Worm (Caenorhabditis elegans) whole organism, mixed stage, embryonic: Measurements from ENCODE around the gene lgc-48.
A peak's percentile ranks its signal among the peaks of the same experiment; 100 is the strongest.

Experiments used
- blmp-1 ChIP-seq: fragments of 150-350 bp; optimal IDR thresholded peaks from 2 replicates; lab custom pipeline; 2014; ENCODE audit warnings: missing biosample characterization, missing genetic modification characterization
- ceh-39 ChIP-seq: fragments of 150-350 bp; optimal IDR thresholded peaks from 2 replicates; lab custom pipeline; 2014; ENCODE audit warnings: missing biosample characterization, missing genetic modification characterization
- cnd-1 ChIP-seq: fragments of 200-800 bp; sonication (Bioruptor generic); optimal IDR thresholded peaks from 2 replicates; lab custom pipeline; 2018; ENCODE audit warnings: mild to moderate bottlenecking, missing genetic modification characterization, missing compliant biosample characterization
- drap-1 ChIP-seq: fragments of 200-800 bp; sonication (Bioruptor generic); optimal IDR thresholded peaks from 3 replicates; lab custom pipeline; 2018; ENCODE audit warnings: mild to moderate bottlenecking, missing genetic modification characterization, missing compliant biosample characterization
- elt-1 ChIP-seq: sonication (generic microtip); optimal IDR thresholded peaks from 2 replicates; lab custom pipeline; 2017; ENCODE audit warnings: missing genetic modification characterization, mild to moderate bottlenecking, missing compliant biosample characterization, antibody characterized with exemption, moderate library complexity, borderline replicate concordance; ENCODE audit not compliant: insufficient read depth
- elt-3 ChIP-seq: fragments of 150-350 bp; optimal IDR thresholded peaks from 2 replicates; lab custom pipeline; 2014; ENCODE audit warnings: missing biosample characterization, missing genetic modification characterization
- flh-1 ChIP-seq: fragments of 200-800 bp; sonication (Bioruptor generic); optimal IDR thresholded peaks from 2 replicates; lab custom pipeline; 2018; ENCODE audit warnings: mild to moderate bottlenecking, missing genetic modification characterization, moderate library complexity, missing compliant biosample characterization
- ham-2 ChIP-seq: fragments of 200-800 bp; sonication (Bioruptor generic); optimal IDR thresholded peaks from 2 replicates; lab custom pipeline; 2018; ENCODE audit warnings: mild to moderate bottlenecking, missing genetic modification characterization, missing compliant biosample characterization
- hlh-1 ChIP-seq: fragments of 150-350 bp; optimal IDR thresholded peaks from 2 replicates; lab custom pipeline; 2014; ENCODE audit warnings: missing biosample characterization, missing genetic modification reagents, missing genetic modification characterization
- lin-32 ChIP-seq: fragments of 200-800 bp; sonication (Bioruptor generic); optimal IDR thresholded peaks from 2 replicates; lab custom pipeline; 2018; ENCODE audit warnings: mild to moderate bottlenecking, missing genetic modification characterization, missing compliant biosample characterization
- lsy-2 ChIP-seq: fragments of 150-350 bp; optimal IDR thresholded peaks from 2 replicates; lab custom pipeline; 2014; ENCODE audit warnings: missing biosample characterization, missing genetic modification characterization
- mab-5 ChIP-seq: fragments of 150-350 bp; optimal IDR thresholded peaks from 2 replicates; lab custom pipeline; 2014; ENCODE audit warnings: missing biosample characterization, missing genetic modification characterization
- mep-1 ChIP-seq: fragments of 150-350 bp; optimal IDR thresholded peaks from 2 replicates; lab custom pipeline; 2017; ENCODE audit warnings: missing biosample characterization, missing genetic modification reagents, missing genetic modification characterization, inconsistent platforms
- mls-2 ChIP-seq: sonication (generic microtip); optimal IDR thresholded peaks from 2 replicates; lab custom pipeline; 2016; ENCODE audit warnings: mild to moderate bottlenecking, missing genetic modification characterization, moderate library complexity, missing compliant biosample characterization
- nhr-12 ChIP-seq: fragments of 150-350 bp; optimal IDR thresholded peaks from 2 replicates; lab custom pipeline; 2014; ENCODE audit warnings: missing biosample characterization, missing genetic modification characterization
- nhr-237 ChIP-seq: fragments of 150-350 bp; optimal IDR thresholded peaks from 2 replicates; lab custom pipeline; 2014; ENCODE audit warnings: missing biosample characterization, missing genetic modification characterization
- nhr-28 ChIP-seq: fragments of 150-350 bp; optimal IDR thresholded peaks from 2 replicates; lab custom pipeline; 2014; ENCODE audit warnings: missing biosample characterization, missing genetic modification characterization
- nhr-76 ChIP-seq: sonication (generic microtip); optimal IDR thresholded peaks from 2 replicates; lab custom pipeline; 2017; ENCODE audit warnings: missing biosample characterization, missing genetic modification characterization
- pha-4 ChIP-seq: fragments of 150-350 bp; optimal IDR thresholded peaks from 2 replicates; lab custom pipeline; 2018; ENCODE audit warnings: missing biosample characterization, missing genetic modification reagents, missing genetic modification characterization
- sem-2 ChIP-seq: fragments of 200-800 bp; sonication (Bioruptor generic); optimal IDR thresholded peaks from 2 replicates; lab custom pipeline; 2018; ENCODE audit warnings: mild to moderate bottlenecking, missing genetic modification characterization, missing compliant biosample characterization
- sptf-1 ChIP-seq: sonication (generic microtip); optimal IDR thresholded peaks from 2 replicates; lab custom pipeline; 2017; ENCODE audit warnings: mild to moderate bottlenecking, missing genetic modification characterization, moderate library complexity, missing compliant biosample characterization
- tbx-8 ChIP-seq: fragments of 200-800 bp; sonication (Bioruptor generic); optimal IDR thresholded peaks from 2 replicates; lab custom pipeline; 2018; ENCODE audit warnings: mild to moderate bottlenecking, missing genetic modification characterization, moderate library complexity, missing compliant biosample characterization
- unc-120 ChIP-seq: sonication (generic microtip); optimal IDR thresholded peaks from 2 replicates; lab custom pipeline; 2017; ENCODE audit warnings: missing genetic modification characterization, missing compliant biosample characterization; ENCODE audit not compliant: poor library complexity, severe bottlenecking
- unc-39 ChIP-seq: fragments of 150-350 bp; optimal IDR thresholded peaks from 2 replicates; lab custom pipeline; 2014; ENCODE audit warnings: missing biosample characterization, missing genetic modification characterization
- unc-62 ChIP-seq: fragments of 150-350 bp; optimal IDR thresholded peaks from 2 replicates; lab custom pipeline; 2014; ENCODE audit warnings: missing biosample characterization, missing genetic modification reagents, missing genetic modification characterization
- zip-8 ChIP-seq: fragments of 150-350 bp; optimal IDR thresholded peaks from 2 replicates; lab custom pipeline; 2014; ENCODE audit warnings: missing biosample characterization, missing genetic modification characterization
- ztf-11 ChIP-seq: fragments of 150-350 bp; optimal IDR thresholded peaks from 2 replicates; lab custom pipeline; 2014; ENCODE audit warnings: missing biosample characterization, missing genetic modification characterization

lgc-48 gene

DNA sequence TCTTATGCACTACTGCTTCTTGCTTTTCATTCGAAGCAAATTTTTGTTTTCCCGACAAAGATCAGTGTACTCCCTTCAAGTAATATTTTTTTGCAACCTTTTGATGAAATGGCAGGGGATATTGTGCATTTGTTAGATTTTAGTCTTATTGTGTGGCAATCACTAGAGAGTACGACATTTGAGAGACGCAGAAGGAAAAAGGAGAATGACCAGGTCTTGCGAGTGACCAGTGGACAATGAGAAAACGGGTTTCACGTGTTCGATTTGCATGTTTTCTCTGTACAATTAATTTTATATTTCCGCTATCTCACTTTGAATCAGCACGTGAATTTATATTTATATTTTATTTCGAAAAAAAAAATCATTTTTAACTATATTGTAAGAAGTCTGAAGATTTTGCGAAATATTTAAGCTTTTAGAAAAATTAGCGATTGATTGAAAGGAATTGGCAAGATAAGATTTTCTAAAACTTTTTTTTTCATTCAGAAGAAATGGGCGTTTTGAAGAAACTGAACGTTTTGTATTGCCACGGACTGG lies 4.1 kb upstream of the lgc-48 start, which contains the start of gene C50B6.9:
TSS of gene C50B6.9 (plus strand) at position 487 of the 537 bp plus-strand sequence.
- TF ChIP-seq elt-1 (tag; lab: Kevin White, UChicago) (peak; percentile 9), elt-3 (tag; lab: Kevin White, UChicago) (no peak)

ce11 chrV:13338037-13338436 lies 2.0 kb upstream of the lgc-48 start:
- no peak for TF ChIP-seq drap-1
- no peak for TF ChIP-seq flh-1 (GFP tag; lab: Kevin White, UChicago)
- no peak for TF ChIP-seq lsy-2 (tag; lab: Kevin White, UChicago)
- TF ChIP-seq nhr-76, result no peak
- TF ChIP-seq sem-2 (GFP tag; lab: Kevin White, UChicago), result no peak
- TF ChIP-seq mep-1 (tag; lab: Kevin White, UChicago), result no peak
- no peak for TF ChIP-seq lin-32 (GFP tag; lab: Kevin White, UChicago)

ce11 chrV:13342235-13342634 lies 2.2 kb downstream of the lgc-48 start:
- TF ChIP-seq drap-1 (no peak), lin-32 (GFP tag; lab: Kevin White, UChicago) (no peak), ham-2 (GFP tag; lab: Kevin White, UChicago) (no peak), nhr-28 (tag; lab: Kevin White, UChicago) (no peak), pha-4 (no peak), cnd-1 (no peak), sptf-1 (tag; lab: Kevin White, UChicago) (no peak), blmp-1 (tag; lab: Kevin White, UChicago) (no peak), mls-2 (tag; lab: Kevin White, UChicago) (no peak), unc-120 (tag; lab: Kevin White, UChicago) (no peak), mab-5 (tag; lab: Kevin White, UChicago) (no peak), nhr-12 (no peak), nhr-76 (no peak), flh-1 (GFP tag; lab: Kevin White, UChicago) (no peak), mep-1 (tag; lab: Kevin White, UChicago) (no peak)

DNA sequence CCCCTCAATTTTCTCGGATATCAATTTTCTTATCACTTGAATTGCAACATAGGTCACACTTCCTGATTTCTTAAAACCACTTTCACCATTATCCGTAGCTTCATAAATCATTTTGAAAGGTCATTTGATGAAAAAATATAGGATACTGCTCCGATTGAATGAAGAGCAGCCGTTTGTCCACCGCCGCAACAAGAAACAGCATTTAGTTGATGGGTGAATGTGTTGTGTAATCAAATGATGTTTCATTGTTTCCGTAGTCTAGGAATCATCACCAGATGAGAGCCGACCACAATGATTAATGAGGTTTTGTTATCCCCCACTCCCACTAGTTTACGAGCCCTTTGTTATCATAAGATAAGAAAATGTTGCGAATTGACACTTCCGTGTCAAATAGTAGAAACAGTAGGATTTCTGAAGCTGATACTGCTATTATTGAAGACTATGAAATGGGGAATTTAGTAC lies 5.9 kb downstream of the lgc-48 start, which contains the start of gene twk-43:
TSS of gene twk-43 (plus strand) at position 412 of the 462 bp plus-strand sequence.
- TF ChIP-seq mab-5 (tag; lab: Kevin White, UChicago) (peak; percentile 71), mls-2 (tag; lab: Kevin White, UChicago) (no peak), unc-62 (GFP tag; lab: Kevin White, UChicago) (peak; percentile 82), elt-3 (tag; lab: Kevin White, UChicago) (no peak), pha-4 (no peak), nhr-237 (no peak), lsy-2 (tag; lab: Kevin White, UChicago) (no peak), nhr-12 (no peak), sem-2 (GFP tag; lab: Kevin White, UChicago) (no peak), unc-39 (tag; lab: Kevin White, UChicago) (no peak), nhr-76 (no peak)

ce11 chrV:13350302-13350701 lies 10.3 kb downstream of the lgc-48 start:
- no peak for TF ChIP-seq lin-32 (GFP tag; lab: Kevin White, UChicago)

DNA sequence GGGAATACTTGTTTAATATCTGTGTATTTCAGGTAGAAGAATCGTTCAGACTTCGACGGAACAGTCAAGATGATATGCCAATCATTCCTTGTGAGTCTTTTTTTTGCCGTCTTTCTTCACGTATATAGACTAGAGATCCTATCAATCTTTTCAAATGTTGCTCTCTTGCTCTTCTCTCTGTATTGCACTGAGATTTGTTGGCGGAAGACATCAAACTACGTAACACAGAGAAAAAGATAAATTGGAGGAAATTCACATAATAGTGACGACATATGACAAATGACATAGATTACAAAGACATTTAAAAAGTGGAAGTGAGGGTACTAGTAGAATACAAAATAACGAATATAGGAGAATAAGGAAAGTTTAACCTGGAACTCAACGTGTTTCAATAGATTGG lies 11.7 kb downstream of the lgc-48 start:
- TF ChIP-seq tbx-8 (GFP tag; lab: Kevin White, UChicago) (no peak), unc-62 (GFP tag; lab: Kevin White, UChicago) (peak; percentile 9), ham-2 (GFP tag; lab: Kevin White, UChicago) (no peak), lsy-2 (tag; lab: Kevin White, UChicago) (no peak), ceh-39 (tag; lab: Kevin White, UChicago) (no peak)

DNA sequence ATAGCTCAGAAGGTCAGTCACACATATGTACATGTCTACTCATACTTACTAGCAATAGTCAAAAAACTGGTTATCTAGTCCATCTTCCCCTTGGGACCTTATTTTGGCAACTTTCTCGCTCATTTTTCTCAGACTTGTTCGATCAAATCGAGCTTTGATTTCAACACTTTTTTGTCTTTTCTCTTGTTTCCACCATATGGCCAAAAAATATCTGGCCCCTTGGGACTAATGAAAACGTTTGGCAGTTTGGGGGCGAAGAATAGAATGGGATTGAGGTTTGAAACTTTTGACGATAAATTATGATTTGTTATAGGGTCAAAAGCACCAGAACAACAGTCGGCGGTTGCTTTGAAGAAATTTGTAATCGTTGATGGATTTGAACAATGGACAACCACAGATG lies 12.4 kb downstream of the lgc-48 start:
- no peak for TF ChIP-seq zip-8 (tag; lab: Kevin White, UChicago)
- no peak for TF ChIP-seq blmp-1 (tag; lab: Kevin White, UChicago)
- no peak for TF ChIP-seq sem-2 (GFP tag; lab: Kevin White, UChicago)
- no peak for TF ChIP-seq unc-62 (GFP tag; lab: Kevin White, UChicago)
- no peak for TF ChIP-seq tbx-8 (GFP tag; lab: Kevin White, UChicago)
- no peak for TF ChIP-seq ztf-11 (tag; lab: Kevin White, UChicago)
- TF ChIP-seq mep-1 (tag; lab: Kevin White, UChicago), result no peak
- no peak for TF ChIP-seq mls-2 (tag; lab: Kevin White, UChicago)
- TF ChIP-seq hlh-1 (tag; lab: Kevin White, UChicago), result no peak
